Fruit fly (Drosophila melanogaster) ovary, adult (tissue): ENCODE measurements around the gene Cog7.
"Not testable (repeated sequence)": the region's sequence is repeated elsewhere in the genome, so short reads cannot be mapped to it uniquely, and the experiment has no call there.

Experiments used
- CG17801 ChIP-seq: fragments of 200-800 bp; optimal IDR thresholded peaks from 2 replicates; lab custom pipeline; 2019; ENCODE audit warnings: missing biosample characterization, mild to moderate bottlenecking, missing genetic modification characterization, moderate library complexity; ENCODE audit not compliant: partially characterized antibody

The Cog7 gene

DNA sequence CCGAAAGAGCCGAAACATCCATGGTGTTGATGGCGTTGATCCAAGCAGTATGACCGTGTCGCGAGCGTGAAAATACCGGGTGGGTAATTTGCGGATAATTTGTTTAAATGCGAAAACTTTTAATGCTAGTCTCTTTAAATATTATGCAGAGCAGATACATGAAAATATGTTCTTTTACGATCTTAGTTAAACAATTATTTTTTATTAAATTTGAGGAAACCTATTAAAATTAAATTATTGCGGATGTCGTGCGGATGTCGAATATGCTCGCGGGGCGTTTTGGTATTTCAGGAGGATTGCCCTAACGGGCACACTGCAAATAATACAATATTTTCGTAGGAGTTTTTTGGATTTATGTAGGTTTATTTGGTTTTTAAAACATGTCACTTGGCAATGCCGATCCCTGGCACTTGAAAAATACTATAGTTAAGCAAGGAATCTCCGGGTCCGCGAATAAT, at the start of gene Cog7, which contains the start of the genes CG42557 and CG42558:
Gene Cog7 (minus strand): TSS at position 51 of the 458 bp plus-strand sequence.
Gene CG42557 (plus strand): TSS at position 281 of the 458 bp plus-strand sequence.
Gene CG42558 (plus strand): TSS at position 281 of the 458 bp plus-strand sequence.
- peak; percentile 10 for TF ChIP-seq CG17801 (GFP tag; lab: Kevin White, UChicago)

DNA sequence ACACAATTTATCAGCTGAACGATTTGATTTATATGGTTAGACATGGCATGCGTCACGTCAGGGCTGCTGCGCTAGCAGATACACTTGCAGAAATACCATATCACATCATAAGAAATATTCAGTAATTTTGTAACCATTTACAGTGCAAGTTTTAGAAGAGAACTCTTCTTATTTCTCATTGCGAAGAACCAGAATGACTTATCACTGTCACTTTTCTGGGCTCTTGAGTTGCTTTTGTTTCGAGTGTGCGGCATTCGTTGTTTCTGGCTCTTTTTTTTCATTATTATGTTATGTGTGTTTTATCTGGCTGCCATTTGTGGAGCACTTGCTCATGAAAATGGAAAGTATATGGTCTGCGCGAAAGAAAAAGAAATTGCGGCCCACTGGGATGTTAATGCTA, 49.2 kb upstream of the Cog7 start:
- TF ChIP-seq CG17801 (GFP tag; lab: Kevin White, UChicago) = no peak

DNA sequence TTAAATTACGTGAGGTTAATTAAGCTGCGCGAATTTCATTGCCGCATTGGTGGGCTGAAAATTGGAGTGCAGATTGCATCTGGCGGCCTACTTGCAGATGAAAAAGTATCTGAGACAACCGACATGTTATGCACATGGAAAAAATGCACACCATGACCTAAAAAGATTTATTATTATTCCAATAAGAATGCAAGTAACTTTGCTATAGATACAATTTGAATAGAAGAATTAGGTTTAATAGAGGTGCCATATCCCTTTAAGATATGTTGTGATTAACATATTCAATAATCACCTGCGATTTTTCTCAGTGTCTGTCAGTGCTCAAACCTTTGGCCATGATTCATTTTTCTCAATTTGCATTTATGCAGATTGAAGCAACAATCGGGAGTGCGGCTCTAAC, 48.6 kb upstream of the Cog7 start:
- no peak for TF ChIP-seq CG17801 (GFP tag; lab: Kevin White, UChicago)

DNA sequence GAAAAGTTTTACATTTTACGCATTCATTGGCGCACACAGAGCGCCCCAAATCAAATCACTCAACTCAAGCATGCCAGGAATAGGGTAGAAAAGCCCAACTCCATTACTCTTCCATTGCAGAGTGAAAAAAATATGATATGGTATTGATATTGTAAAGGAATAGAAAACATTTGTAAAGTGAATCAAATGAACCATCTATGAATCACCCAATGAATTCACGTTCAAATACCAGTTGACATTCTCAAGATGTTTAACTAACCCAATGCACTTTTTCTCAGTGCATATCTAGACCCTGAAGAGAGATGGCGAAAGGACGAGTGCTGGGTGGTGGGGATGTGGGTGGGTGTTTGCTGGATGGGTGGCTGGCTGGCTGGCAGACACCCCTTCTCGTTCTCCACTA, 45.7 kb upstream of the Cog7 start:
- TF ChIP-seq CG17801 (GFP tag; lab: Kevin White, UChicago) = no peak

DNA sequence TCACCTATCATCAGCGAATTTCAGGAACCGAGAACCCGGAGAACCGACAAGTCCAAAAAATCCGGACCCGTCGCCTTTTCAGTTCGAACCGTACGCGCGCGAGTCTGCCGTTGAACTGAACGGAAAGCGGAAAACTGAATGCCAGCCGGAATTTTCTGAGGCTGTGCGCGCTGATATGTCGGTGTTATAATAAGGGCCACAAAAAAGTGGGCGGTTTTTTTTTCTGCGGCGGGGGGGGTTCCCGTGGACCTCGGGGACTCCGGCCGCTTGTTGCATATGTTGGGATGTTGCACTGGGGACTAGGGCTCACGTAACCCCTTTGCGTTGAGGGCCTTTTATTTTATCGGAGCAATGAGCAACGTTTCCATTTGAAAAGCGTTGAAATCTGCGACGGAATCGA, 36.5 kb upstream of the Cog7 start, which contains the start of gene TkR99D:
Gene TkR99D (minus strand): TSS at position 101 of the 400 bp plus-strand sequence.
- TF ChIP-seq CG17801 (GFP tag; lab: Kevin White, UChicago) = no peak

DNA sequence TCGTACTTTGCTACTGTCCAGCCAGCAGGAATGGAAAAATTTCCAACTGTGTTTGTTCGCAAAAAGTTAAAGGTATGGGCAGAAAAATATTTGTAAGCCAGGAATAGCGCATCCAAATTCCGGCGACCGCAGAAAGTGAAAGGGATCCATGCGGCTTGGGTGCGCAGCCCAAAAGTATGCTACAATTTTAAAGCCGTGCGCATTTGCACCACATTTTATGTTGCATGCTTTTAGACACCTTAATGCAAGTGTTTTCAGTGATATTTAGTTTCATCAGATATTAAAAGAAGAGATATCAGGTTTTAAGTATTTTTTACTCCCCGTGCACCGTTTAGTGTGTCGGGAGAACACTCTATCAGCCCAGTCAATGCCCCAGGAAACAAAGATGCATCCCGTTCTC, 30.2 kb upstream of the Cog7 start:
- TF ChIP-seq CG17801 (GFP tag; lab: Kevin White, UChicago) = no peak

DNA sequence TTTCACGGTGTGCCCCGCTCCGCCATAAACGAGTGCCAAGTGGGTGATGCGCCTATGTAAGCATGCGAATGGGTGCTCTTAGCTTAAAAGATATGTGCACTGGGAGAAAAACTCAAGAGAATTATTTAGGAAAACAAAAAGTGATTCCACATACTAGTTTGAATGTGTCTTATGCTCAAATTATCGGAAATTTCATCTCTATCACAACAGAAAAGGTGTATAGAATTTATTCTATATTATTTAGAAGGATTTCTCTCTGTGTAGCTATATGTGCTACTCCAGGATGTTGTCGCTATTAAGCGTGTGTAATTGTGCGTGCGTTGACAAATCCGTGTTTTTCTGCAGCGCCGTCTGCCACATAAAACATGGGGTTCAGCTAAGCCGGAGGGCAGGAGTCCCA, 26.5 kb upstream of the Cog7 start:
- TF ChIP-seq CG17801 (GFP tag; lab: Kevin White, UChicago) = no peak

DNA sequence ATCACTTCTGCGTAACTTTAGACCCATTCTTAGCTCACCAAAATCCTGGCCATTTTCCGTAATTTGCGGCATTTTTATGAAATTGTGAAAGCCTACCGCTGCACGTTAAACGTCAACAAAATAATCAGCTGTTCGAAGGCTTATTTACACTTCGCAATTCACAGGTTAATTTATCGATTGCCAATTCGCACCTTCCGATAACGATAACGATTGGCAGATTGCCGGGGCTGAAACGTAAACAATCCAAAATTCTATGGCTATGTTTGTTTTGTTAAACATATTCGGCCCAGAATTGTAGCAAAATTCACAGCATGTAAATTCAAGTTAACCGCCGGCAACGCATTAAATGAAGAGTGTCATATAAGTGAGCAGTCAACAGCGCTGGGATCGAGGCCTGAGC, 2.9 kb upstream of the Cog7 start, which contains the start of the genes eIF2Balpha and Vps13B:
Gene eIF2Balpha (minus strand): TSS at position 133 of the 400 bp plus-strand sequence.
Gene Vps13B (plus strand): TSS at position 223 of the 400 bp plus-strand sequence.
- TF ChIP-seq CG17801 (GFP tag; lab: Kevin White, UChicago) = peak; percentile 71

DNA sequence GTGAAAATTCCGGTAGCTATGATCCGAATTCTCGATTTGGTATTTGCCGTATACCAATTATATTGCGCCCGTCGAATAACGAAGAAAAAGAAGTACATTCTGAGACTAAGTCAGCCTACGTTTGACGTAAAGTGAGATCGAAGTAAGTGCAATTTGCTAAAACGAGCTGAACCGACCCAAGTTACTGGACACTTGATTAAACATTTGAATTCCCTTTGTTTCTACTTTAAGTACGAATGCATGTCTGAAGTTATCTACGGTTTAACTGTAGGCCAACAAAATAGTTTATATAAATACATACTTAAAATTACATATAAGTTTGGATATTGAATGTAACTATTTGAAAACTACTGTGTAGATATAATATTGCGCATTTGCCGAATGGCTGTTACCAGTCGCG, 2.6 kb downstream of the Cog7 start, which contains the start of gene alpha-Man-Ic:
Gene alpha-Man-Ic (minus strand): TSS at position 101 of the 400 bp plus-strand sequence.
- no peak for TF ChIP-seq CG17801 (GFP tag; lab: Kevin White, UChicago)

DNA sequence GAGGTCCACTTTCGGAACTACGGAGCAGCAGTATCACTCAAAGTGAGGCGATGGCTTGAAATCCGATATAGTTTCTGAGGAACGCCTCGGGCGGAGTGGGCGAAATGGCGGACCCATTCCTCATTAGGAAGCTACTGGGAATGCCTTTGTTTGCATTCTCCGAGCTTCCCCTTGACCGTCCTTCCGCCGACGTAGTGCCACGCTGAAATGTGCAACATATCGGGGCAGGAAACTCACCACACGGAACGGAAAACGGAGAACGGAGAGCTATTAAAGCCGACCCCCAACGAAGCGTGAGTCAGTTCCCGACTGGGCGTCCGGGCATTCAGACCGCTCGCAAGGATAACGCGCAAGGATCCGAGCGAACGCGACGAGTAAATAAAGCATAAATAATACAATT, 5.9 kb downstream of the Cog7 start, which contains the start of gene CG15522:
Gene CG15522 (plus strand): TSS at position 301 of the 400 bp plus-strand sequence.
- no peak for TF ChIP-seq CG17801 (GFP tag; lab: Kevin White, UChicago)

DNA sequence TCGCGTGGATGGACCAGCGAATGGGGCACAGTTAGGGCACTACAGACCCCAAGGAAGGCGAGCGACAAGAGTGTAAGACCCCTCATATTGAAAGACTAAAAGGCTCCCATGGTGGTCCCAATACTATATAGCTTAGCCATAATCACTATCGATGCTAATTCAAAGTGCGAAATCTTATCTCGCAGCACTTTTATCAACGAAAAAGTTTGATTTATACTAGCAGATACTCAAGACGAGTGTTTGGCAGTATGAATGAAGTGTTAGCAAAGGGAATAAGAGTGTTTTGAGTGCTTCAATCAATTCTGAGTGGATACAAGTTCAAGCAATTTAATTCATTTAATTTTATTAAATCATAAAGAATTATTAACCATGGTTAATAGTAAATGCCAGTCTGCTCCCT, 6.8 kb downstream of the Cog7 start, which contains the start of gene Jon99Ci:
Gene Jon99Ci (minus strand): TSS at position 101 of the 400 bp plus-strand sequence.
- TF ChIP-seq CG17801 (GFP tag; lab: Kevin White, UChicago) = no peak

DNA sequence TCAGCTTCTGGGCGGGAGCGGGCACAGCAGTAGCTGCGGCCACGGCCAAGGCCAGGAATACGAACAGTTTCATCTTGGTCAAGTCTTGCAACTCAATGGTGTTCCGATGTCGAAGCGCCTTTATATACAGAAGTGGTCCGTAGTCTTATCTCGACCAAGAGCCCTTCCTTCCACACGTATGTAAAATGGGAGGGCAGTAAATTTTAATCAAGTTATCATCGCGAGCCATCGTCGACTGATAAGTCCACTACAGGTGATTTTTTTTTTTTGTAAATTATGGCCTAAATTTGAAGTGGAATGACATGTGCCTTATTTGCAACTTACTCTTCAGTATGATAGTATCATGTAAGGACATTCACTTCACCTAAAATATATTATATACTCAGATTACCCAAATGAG, 8.3 kb downstream of the Cog7 start, which contains the start of gene Jon99Cii:
Gene Jon99Cii (minus strand): TSS at position 101 of the 400 bp plus-strand sequence.
- TF ChIP-seq CG17801 (GFP tag; lab: Kevin White, UChicago) = not testable (repeated sequence)

DNA sequence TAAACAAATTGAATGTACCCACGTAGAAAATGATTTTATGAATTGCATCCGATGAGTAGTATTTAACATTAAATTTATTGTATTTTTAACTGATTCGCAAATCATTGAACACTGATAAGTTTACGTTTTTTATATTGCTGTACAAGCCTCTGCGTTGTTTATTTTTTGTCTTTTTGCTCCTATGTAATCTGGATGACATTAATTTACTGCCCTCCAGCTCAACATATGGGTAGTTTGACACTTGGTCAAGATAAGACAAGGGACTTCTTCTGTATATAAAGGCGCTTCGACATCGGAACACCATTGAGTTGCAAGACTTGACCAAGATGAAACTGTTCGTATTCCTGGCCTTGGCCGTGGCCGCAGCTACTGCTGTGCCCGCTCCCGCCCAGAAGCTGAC, 10.9 kb downstream of the Cog7 start, which contains the start of gene Jon99Ciii:
Gene Jon99Ciii (plus strand): TSS at position 301 of the 400 bp plus-strand sequence.
- not testable (repeated sequence) for TF ChIP-seq CG17801 (GFP tag; lab: Kevin White, UChicago)

DNA sequence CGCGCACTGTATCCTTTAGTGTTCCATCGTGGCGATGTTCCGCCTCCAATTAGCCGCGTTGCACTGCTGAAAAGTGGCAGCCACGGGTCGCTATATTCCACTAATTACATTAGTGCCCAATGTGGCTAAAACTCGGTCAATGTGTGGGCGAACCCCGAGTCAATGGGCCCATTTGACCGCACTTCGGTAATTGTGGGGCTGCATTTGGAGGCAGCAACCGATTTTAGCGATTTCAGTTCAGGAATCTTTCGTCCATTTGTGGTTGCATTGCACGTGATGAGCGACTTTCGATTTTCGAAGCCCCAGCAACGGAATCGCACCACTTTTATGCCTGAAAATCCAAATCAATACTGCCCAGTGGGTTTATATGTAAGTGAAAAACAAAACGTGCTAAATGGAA, 12.7 kb downstream of the Cog7 start, which contains the start of gene trp:
Gene trp (minus strand): TSS at position 101 of the 400 bp plus-strand sequence.
- no peak for TF ChIP-seq CG17801 (GFP tag; lab: Kevin White, UChicago)

DNA sequence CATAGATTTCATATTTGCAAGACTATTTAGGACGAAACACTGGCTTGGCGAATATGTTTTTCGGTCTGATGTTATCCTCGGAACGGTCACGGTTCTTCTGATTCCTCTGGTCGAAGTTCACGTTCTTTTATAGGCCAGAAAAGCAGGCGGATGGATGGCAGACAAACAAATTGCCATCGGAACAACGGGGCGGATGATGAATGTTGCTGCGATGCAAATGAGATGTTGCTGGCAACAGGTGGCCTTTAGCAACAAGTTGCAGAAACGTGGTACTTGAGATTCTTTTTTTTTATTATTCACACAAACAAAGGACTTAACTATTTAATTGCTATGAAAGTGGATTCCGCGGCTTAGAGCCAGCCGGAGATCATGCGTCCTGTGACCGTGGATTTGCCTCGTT, 18.6 kb downstream of the Cog7 start, which contains the start of gene Capa:
Gene Capa (minus strand): TSS at position 101 of the 400 bp plus-strand sequence.
- no peak for TF ChIP-seq CG17801 (GFP tag; lab: Kevin White, UChicago)
